Fruit fly (Drosophila melanogaster) whole organism, embryonic: ENCODE data around the gene HINT1.

Experiments
- Bdp1 ChIP-seq: fragments of 200-800 bp; sonication (Bioruptor generic); optimal IDR thresholded peaks from 3 replicates; lab custom pipeline; 2016; ENCODE audit warnings: missing biosample characterization, missing genetic modification characterization
- Bteb2 ChIP-seq: fragments of 200-800 bp; sonication (Bioruptor generic); optimal IDR thresholded peaks from 2 replicates; lab custom pipeline; 2016; ENCODE audit warnings: missing biosample characterization, missing genetic modification characterization
- C15 ChIP-seq: fragments of 200-800 bp; sonication (Bioruptor generic); IDR thresholded peaks from 3 replicates; pipeline ENCODE4 v1.3.6; 2022; ENCODE audit warnings: missing biosample characterization, missing genetic modification characterization
- CG1024 ChIP-seq: fragments of 200-800 bp; sonication (Bioruptor generic); IDR thresholded peaks from 2 replicates; pipeline ENCODE4 v1.3.6; 2022; ENCODE audit warnings: missing biosample characterization, missing genetic modification characterization
- CG12391 ChIP-seq: fragments of 200-800 bp; sonication (Bioruptor generic); optimal IDR thresholded peaks from 3 replicates; lab custom pipeline; 2018; ENCODE audit warnings: missing biosample characterization, mild to moderate bottlenecking, missing genetic modification characterization, moderate library complexity
- CG1602 ChIP-seq: fragments of 200-800 bp; sonication (Bioruptor generic); optimal IDR thresholded peaks from 3 replicates; lab custom pipeline; 2016; ENCODE audit warnings: missing biosample characterization, missing genetic modification characterization
- CG1603 ChIP-seq: fragments of 200-800 bp; sonication (Bioruptor generic); optimal IDR thresholded peaks from 2 replicates; lab custom pipeline; 2019; ENCODE audit warnings: missing biosample characterization, mild to moderate bottlenecking, missing genetic modification characterization, moderate library complexity
- CG16813 ChIP-seq: fragments of 200-800 bp; sonication (Bioruptor generic); IDR thresholded peaks from 3 replicates; pipeline ENCODE4 v1.3.6; 2022; ENCODE audit warnings: missing biosample characterization, missing genetic modification characterization; ENCODE audit not compliant: partially characterized antibody
- CG16815 ChIP-seq: fragments of 200-800 bp; sonication (Bioruptor generic); optimal IDR thresholded peaks from 3 replicates; lab custom pipeline; 2017; ENCODE audit warnings: missing biosample characterization, mild to moderate bottlenecking, missing genetic modification characterization
- CG17359 ChIP-seq: fragments of 200-800 bp; sonication (Bioruptor generic); optimal IDR thresholded peaks from 3 replicates; lab custom pipeline; 2018; ENCODE audit warnings: missing biosample characterization, mild to moderate bottlenecking, missing genetic modification characterization, moderate library complexity
- CG17912 ChIP-seq: fragments of 200-800 bp; sonication (Bioruptor generic); optimal IDR thresholded peaks from 2 replicates; lab custom pipeline; 2018; ENCODE audit warnings: missing biosample characterization, mild to moderate bottlenecking, missing genetic modification characterization
- CG2712 ChIP-seq: fragments of 200-800 bp; optimal IDR thresholded peaks from 3 replicates; lab custom pipeline; 2019; ENCODE audit warnings: missing biosample characterization, mild to moderate bottlenecking, missing genetic modification characterization, moderate library complexity
- CG31224 ChIP-seq: fragments of 200-800 bp; sonication (Bioruptor generic); IDR thresholded peaks from 2 replicates; pipeline ENCODE4 v1.3.6; 2022; ENCODE audit warnings: missing biosample characterization, missing genetic modification characterization
- CG31365 ChIP-seq: fragments of 200-800 bp; sonication (Bioruptor generic); optimal IDR thresholded peaks from 2 replicates; lab custom pipeline; 2018; ENCODE audit warnings: missing biosample characterization, mild to moderate bottlenecking, missing genetic modification characterization
- CG31388 ChIP-seq: fragments of 200-800 bp; sonication (Bioruptor generic); optimal IDR thresholded peaks from 2 replicates; lab custom pipeline; 2016; ENCODE audit warnings: missing biosample characterization, missing genetic modification characterization
- CG5953 ChIP-seq: fragments of 200-800 bp; sonication (Bioruptor generic); IDR thresholded peaks from 2 replicates; pipeline ENCODE4 v1.3.6; 2022; ENCODE audit warnings: missing biosample characterization, missing genetic modification characterization
- CG6272 ChIP-seq: fragments of 200-800 bp; sonication (Bioruptor generic); IDR thresholded peaks from 2 replicates; pipeline ENCODE4 v1.3.6; 2022; ENCODE audit warnings: missing biosample characterization, missing genetic modification characterization
- CG9609 ChIP-seq: fragments of 200-800 bp; sonication (Bioruptor generic); optimal IDR thresholded peaks from 3 replicates; lab custom pipeline; 2016; ENCODE audit warnings: missing biosample characterization, missing genetic modification characterization
- D19B ChIP-seq: fragments of 200-800 bp; sonication (Bioruptor generic); optimal IDR thresholded peaks from 2 replicates; lab custom pipeline; 2017; ENCODE audit warnings: missing biosample characterization, mild to moderate bottlenecking, missing genetic modification characterization
- Dip3 ChIP-seq: fragments of 200-800 bp; sonication (Bioruptor generic); optimal IDR thresholded peaks from 3 replicates; lab custom pipeline; 2016; ENCODE audit warnings: missing biosample characterization, missing genetic modification characterization
- Dref ChIP-seq: fragments of 200-800 bp; sonication (Bioruptor generic); IDR thresholded peaks from 2 replicates; pipeline ENCODE4 v1.3.6; 2022; ENCODE audit warnings: missing biosample characterization, missing genetic modification characterization
- Ets97D ChIP-seq: fragments of 200-800 bp; sonication (Bioruptor generic); optimal IDR thresholded peaks from 3 replicates; lab custom pipeline; 2016; ENCODE audit warnings: missing biosample characterization, missing genetic modification characterization
- GATAe ChIP-seq: fragments of 200-800 bp; sonication (Bioruptor generic); conservative IDR thresholded peaks from 2 replicates; pipeline ENCODE4 v1.3.6; 2022; ENCODE audit warnings: missing biosample characterization, missing genetic modification characterization
- MTF-1 ChIP-seq: fragments of 200-800 bp; sonication (Bioruptor generic); optimal IDR thresholded peaks from 2 replicates; lab custom pipeline; 2018; ENCODE audit warnings: missing biosample characterization, mild to moderate bottlenecking, missing genetic modification characterization, borderline replicate concordance
- Meics ChIP-seq: fragments of 200-800 bp; sonication (Bioruptor generic); optimal IDR thresholded peaks from 2 replicates; lab custom pipeline; 2017; ENCODE audit warnings: missing biosample characterization, mild to moderate bottlenecking, missing genetic modification characterization
- Mes4 ChIP-seq: fragments of 200-800 bp; sonication (Bioruptor generic); optimal IDR thresholded peaks from 2 replicates; lab custom pipeline; 2016; ENCODE audit warnings: missing biosample characterization, missing genetic modification characterization
- Mrtf ChIP-seq: fragments of 200-800 bp; sonication (Bioruptor generic); IDR thresholded peaks from 3 replicates; pipeline ENCODE4 v1.3.6; 2022; ENCODE audit warnings: missing biosample characterization, missing genetic modification characterization
- NK7.1 ChIP-seq: fragments of 200-800 bp; sonication (Bioruptor generic); optimal IDR thresholded peaks from 3 replicates; lab custom pipeline; 2016; ENCODE audit warnings: missing biosample characterization, missing genetic modification characterization
- Oaz ChIP-seq: fragments of 200-800 bp; sonication (Bioruptor generic); IDR thresholded peaks from 2 replicates; pipeline ENCODE4 v1.3.6; 2022; ENCODE audit warnings: missing biosample characterization, missing genetic modification characterization
- Sin3A ChIP-seq: fragments of >200 bp; optimal IDR thresholded peaks from 2 replicates; lab custom pipeline; 2018
- Sry-δ ChIP-seq: fragments of 200-800 bp; sonication (Bioruptor generic); optimal IDR thresholded peaks from 2 replicates; lab custom pipeline; 2016; ENCODE audit warnings: missing biosample characterization, missing genetic modification characterization
- Taf1 ChIP-seq: fragments of 200-800 bp; sonication (Bioruptor generic); IDR thresholded peaks from 2 replicates; pipeline ENCODE4 v1.3.6; 2022; ENCODE audit warnings: missing biosample characterization, missing genetic modification characterization
- bcd ChIP-seq: fragments of 200-800 bp; sonication (Bioruptor generic); optimal IDR thresholded peaks from 2 replicates; lab custom pipeline; 2017; ENCODE audit warnings: missing biosample characterization, mild to moderate bottlenecking, missing genetic modification characterization
- bigmax ChIP-seq: fragments of 200-800 bp; sonication (Bioruptor generic); optimal IDR thresholded peaks from 2 replicates; lab custom pipeline; 2018; ENCODE audit warnings: missing biosample characterization, mild to moderate bottlenecking, missing genetic modification characterization
- chm ChIP-seq: fragments of 200-800 bp; sonication (Bioruptor generic); IDR thresholded peaks from 2 replicates; pipeline ENCODE4 v1.3.6; 2022; ENCODE audit warnings: missing biosample characterization, missing genetic modification characterization
- croc ChIP-seq: fragments of 200-800 bp; sonication (Bioruptor generic); conservative IDR thresholded peaks from 3 replicates; pipeline ENCODE4 v1.3.6; 2022; ENCODE audit warnings: missing biosample characterization, missing genetic modification characterization
- ewg ChIP-seq: fragments of 200-800 bp; sonication (Bioruptor generic); optimal IDR thresholded peaks from 3 replicates; lab custom pipeline; 2017; ENCODE audit warnings: mild to moderate bottlenecking, missing biosample characterization, missing genetic modification reagents, missing genetic modification characterization
- gem ChIP-seq: fragments of 200-800 bp; sonication (Bioruptor generic); optimal IDR thresholded peaks from 2 replicates; lab custom pipeline; 2019; ENCODE audit warnings: missing biosample characterization, mild to moderate bottlenecking, missing genetic modification characterization, moderate library complexity
- her ChIP-seq: fragments of 200-800 bp; sonication (Bioruptor generic); optimal IDR thresholded peaks from 2 replicates; lab custom pipeline; 2016; ENCODE audit warnings: missing biosample characterization, missing genetic modification characterization
- jigr1 ChIP-seq: fragments of 200-800 bp; sonication (Bioruptor generic); IDR thresholded peaks from 3 replicates; pipeline ENCODE4 v1.3.6; 2022; ENCODE audit warnings: missing biosample characterization, missing genetic modification characterization
- jumu ChIP-seq: fragments of 200-800 bp; sonication (Bioruptor generic); optimal IDR thresholded peaks from 3 replicates; lab custom pipeline; 2016; ENCODE audit warnings: missing biosample characterization, missing genetic modification characterization
- nerfin-1 ChIP-seq: fragments of 200-800 bp; sonication (Bioruptor generic); optimal IDR thresholded peaks from 3 replicates; lab custom pipeline; 2019; ENCODE audit warnings: missing biosample characterization, mild to moderate bottlenecking, missing genetic modification characterization, moderate library complexity
- nerfin-2 ChIP-seq: fragments of 200-800 bp; sonication (Bioruptor generic); IDR thresholded peaks from 2 replicates; pipeline ENCODE4 v1.3.6; 2022; ENCODE audit warnings: missing biosample characterization, missing genetic modification characterization; ENCODE audit not compliant: partially characterized antibody
- org-1 ChIP-seq: fragments of 200-800 bp; sonication (Bioruptor generic); optimal IDR thresholded peaks from 2 replicates; lab custom pipeline; 2017; ENCODE audit warnings: missing biosample characterization, missing genetic modification characterization
- sc ChIP-seq, 3 experiments: fragments of >200 bp in 2 of 3; fragments of 200-800 bp in 1 of 3; sonication (Bioruptor generic) in 1 of 3; optimal IDR thresholded peaks; 2 replicates in 2 of 3; 3 replicates in 1 of 3; lab custom pipeline; 2017; ENCODE audit warnings: mild to moderate bottlenecking in 1 of 3, missing biosample characterization in 1 of 3, missing genetic modification characterization in 1 of 3, missing genetic modification reagents in 1 of 3
- sisA ChIP-seq: fragments of 200-800 bp; sonication (Bioruptor generic); IDR thresholded peaks from 2 replicates; pipeline ENCODE4 v1.3.6; 2022; ENCODE audit warnings: missing biosample characterization, missing genetic modification characterization
- sqz ChIP-seq: fragments of 200-800 bp; sonication (Bioruptor generic); optimal IDR thresholded peaks from 3 replicates; lab custom pipeline; 2018; ENCODE audit warnings: missing biosample characterization, mild to moderate bottlenecking, missing genetic modification characterization
- ssp ChIP-seq: fragments of 200-800 bp; sonication (Bioruptor generic); IDR thresholded peaks from 2 replicates; pipeline ENCODE4 v1.3.6; 2022; ENCODE audit warnings: missing biosample characterization, missing genetic modification characterization
- stc ChIP-seq: fragments of 200-800 bp; sonication (Bioruptor generic); IDR thresholded peaks from 2 replicates; pipeline ENCODE4 v1.3.6; 2022; ENCODE audit warnings: missing biosample characterization, missing genetic modification characterization
- sug ChIP-seq: fragments of 200-800 bp; optimal IDR thresholded peaks from 2 replicates; lab custom pipeline; 2019; ENCODE audit warnings: missing biosample characterization, mild to moderate bottlenecking, missing genetic modification characterization, moderate library complexity
- usp ChIP-seq: fragments of >200 bp; optimal IDR thresholded peaks from 2 replicates; lab custom pipeline; 2017; ENCODE audit warnings: missing biosample characterization, missing genetic modification characterization
- zfh2 ChIP-seq: fragments of 200-800 bp; sonication (Bioruptor generic); optimal IDR thresholded peaks from 2 replicates; lab custom pipeline; 2016; ENCODE audit warnings: missing biosample characterization, missing genetic modification characterization

Gene HINT1

dm6 chr2L:2729882-2730281 is 40.1 kb upstream of the HINT1 start (continued):
- TF ChIP-seq CG9609 (GFP tag; lab: Kevin White, UChicago) (no peak), Sry-δ (GFP tag; lab: Kevin White, UChicago) (no peak), CG16815 (GFP tag; lab: Kevin White, UChicago) (no peak), Bteb2 (no peak), Bdp1 (GFP tag; lab: Kevin White, UChicago) (no peak), Mes4 (GFP tag; lab: Kevin White, UChicago) (no peak), ssp (GFP tag; lab: Robert Waterston, UW) (no peak), CG6272 (GFP tag; lab: Robert Waterston, UW) (0 out of 2 replicates have a peak, but pooled peaks have one; percentile 10), her (GFP tag; lab: Kevin White, UChicago) (no peak), CG31224 (GFP tag; lab: Robert Waterston, UW) (peak; percentile 55), nerfin-1 (tag; lab: Kevin White, UChicago) (no peak), ewg (GFP tag; lab: Kevin White, UChicago) (no peak), jigr1 (GFP tag; lab: Robert Waterston, UW) (no peak), Taf1 (GFP tag; lab: Robert Waterston, UW) (no peak), org-1 (GFP tag; lab: Kevin White, UChicago) (no peak), Oaz (GFP tag; lab: Robert Waterston, UW) (no peak), sug (tag; lab: Kevin White, UChicago) (peak; percentile 21), jumu (GFP tag; lab: Kevin White, UChicago) (peak; percentile 22), sc (optimal IDR thresholded peaks at IDR 0.05; lab: Kevin White, UChicago) (no peak), sc (GFP tag; optimal IDR thresholded peaks at IDR 0.05; lab: Kevin White, UChicago) (no peak), CG17912 (no peak), CG31388 (no peak), CG1024 (GFP tag; lab: Robert Waterston, UW) (no peak), Meics (GFP tag; lab: Kevin White, UChicago) (peak; percentile 73), Dref (0 out of 2 replicates have a peak, but pooled peaks have one; percentile 32), Dip3 (GFP tag; lab: Kevin White, UChicago) (peak; percentile 37), Mrtf (GFP tag; lab: Robert Waterston, UW) (peak; percentile 65; the same call in 1 of the 3 replicates), croc (GFP tag; lab: Robert Waterston, UW) (no peak), sisA (GFP tag; lab: Robert Waterston, UW) (no peak), nerfin-2 (GFP tag; lab: Robert Waterston, UW) (no peak), bcd (GFP tag; lab: Kevin White, UChicago) (peak; percentile 50), CG16813 (GFP tag; lab: Robert Waterston, UW) (no peak), gem (tag; lab: Kevin White, UChicago) (peak; percentile 41), CG17359 (tag; lab: Kevin White, UChicago) (peak; percentile 43), zfh2 (GFP tag; lab: Kevin White, UChicago) (peak; percentile 29), GATAe (GFP tag; lab: Robert Waterston, UW) (no peak), D19B (GFP tag; lab: Kevin White, UChicago) (no peak), CG1602 (GFP tag; lab: Kevin White, UChicago) (no peak), C15 (GFP tag; lab: Robert Waterston, UW) (no peak; the same call in 2 of the 3 replicates), CG5953 (GFP tag; lab: Robert Waterston, UW) (no peak), NK7.1 (GFP tag; lab: Kevin White, UChicago) (no peak), Sin3A (no peak), CG31365 (tag; lab: Kevin White, UChicago) (no peak), stc (GFP tag; lab: Robert Waterston, UW) (no peak), MTF-1 (GFP tag; lab: Kevin White, UChicago) (peak; percentile 49), Ets97D (GFP tag; lab: Kevin White, UChicago) (no peak), bigmax (GFP tag; lab: Kevin White, UChicago) (no peak), usp (GFP tag; lab: Kevin White, UChicago) (no peak), CG2712 (peak; percentile 7), chm (GFP tag; lab: Robert Waterston, UW) (no peak; the same call in 1 of the 2 replicates), CG1603 (tag; lab: Kevin White, UChicago) (peak; percentile 6), sqz (GFP tag; lab: Kevin White, UChicago) (no peak), CG12391 (no peak)
